Worm (Caenorhabditis elegans) whole organism, young adult: ENCODE data around the gene sri-57.
"Not testable (repeated sequence)": the region's sequence is repeated elsewhere in the genome, so short reads cannot be mapped to it uniquely, and the experiment has no call there.

Experiments used
- B0019.2 ChIP-seq: fragments of 200-800 bp; sonication (Bioruptor generic); conservative IDR thresholded peaks from 2 replicates; pipeline ENCODE4 v1.3.6; 2022; ENCODE audit warnings: missing genetic modification reagents, missing genetic modification characterization, missing compliant biosample characterization
- B0035.1 ChIP-seq: sonication (generic microtip); optimal IDR thresholded peaks from 2 replicates; lab custom pipeline; 2016; ENCODE audit warnings: missing genetic modification characterization, mild to moderate bottlenecking, missing compliant biosample characterization, missing genotype, missing genetic modification reagents
- C17E4.6 ChIP-seq: fragments of 200-800 bp; sonication (Bioruptor generic); IDR thresholded peaks from 2 replicates; pipeline ENCODE4 v1.3.6; 2022; ENCODE audit warnings: missing genetic modification reagents, missing genetic modification characterization, missing compliant biosample characterization
- F10E7.11 ChIP-seq: sonication (generic microtip); optimal IDR thresholded peaks from 2 replicates; lab custom pipeline; 2017; ENCODE audit warnings: mild to moderate bottlenecking, missing genetic modification characterization, moderate library complexity, missing compliant biosample characterization
- F39B2.1 ChIP-seq: fragments of 200-800 bp; sonication (Bioruptor generic); IDR thresholded peaks from 2 replicates; pipeline ENCODE4 v1.3.6; 2022; ENCODE audit warnings: missing genetic modification reagents, missing genetic modification characterization, missing compliant biosample characterization
- F57A8.1 ChIP-seq: fragments of 200-800 bp; sonication (Bioruptor generic); optimal IDR thresholded peaks from 2 replicates; lab custom pipeline; 2018; ENCODE audit warnings: mild to moderate bottlenecking, missing genetic modification characterization, moderate library complexity, missing compliant biosample characterization
- K11D2.4 ChIP-seq: fragments of 200-800 bp; sonication (Bioruptor generic); IDR thresholded peaks from 2 replicates; pipeline ENCODE4 v1.3.6; 2022; ENCODE audit warnings: missing genetic modification reagents, missing genetic modification characterization, missing compliant biosample characterization
- T07F8.4 ChIP-seq: sonication (generic microtip); optimal IDR thresholded peaks from 2 replicates; lab custom pipeline; 2016; ENCODE audit warnings: mild to moderate bottlenecking, missing genetic modification characterization, moderate library complexity, missing compliant biosample characterization
- T26A5.8 ChIP-seq: sonication (generic microtip); optimal IDR thresholded peaks from 2 replicates; lab custom pipeline; 2016; ENCODE audit warnings: missing genetic modification characterization, missing compliant biosample characterization
- Y53G8AR.9 ChIP-seq: fragments of 200-800 bp; sonication (Bioruptor generic); conservative IDR thresholded peaks from 2 replicates; pipeline ENCODE4 v1.3.6; 2022; ENCODE audit warnings: missing genetic modification reagents, missing genetic modification characterization, missing compliant biosample characterization
- Y67H2A.10 ChIP-seq: fragments of 200-800 bp; sonication (Bioruptor generic); conservative IDR thresholded peaks from 2 replicates; pipeline ENCODE4 v1.3.6; 2022; ENCODE audit warnings: missing genetic modification reagents, missing genetic modification characterization, missing compliant biosample characterization
- ZK185.1 ChIP-seq: sonication (generic microtip); optimal IDR thresholded peaks from 2 replicates; lab custom pipeline; 2016; ENCODE audit warnings: mild to moderate bottlenecking, missing genetic modification characterization, missing compliant biosample characterization; ENCODE audit not compliant: poor library complexity, severe bottlenecking
- aptf-3 ChIP-seq: fragments of 200-800 bp; sonication (Bioruptor generic); IDR thresholded peaks from 2 replicates; pipeline ENCODE4 v1.3.6; 2022; ENCODE audit warnings: missing genetic modification characterization, missing compliant biosample characterization
- atf-7 ChIP-seq: sonication (generic microtip); optimal IDR thresholded peaks from 2 replicates; lab custom pipeline; 2017; ENCODE audit warnings: mild to moderate bottlenecking, missing genetic modification characterization, missing compliant biosample characterization
- attf-5 ChIP-seq: fragments of 200-800 bp; sonication (Bioruptor generic); optimal IDR thresholded peaks from 2 replicates; lab custom pipeline; 2018; ENCODE audit warnings: mild to moderate bottlenecking, missing genetic modification characterization, missing compliant biosample characterization
- attf-6 ChIP-seq: fragments of 200-800 bp; sonication (Bioruptor generic); IDR thresholded peaks from 2 replicates; pipeline ENCODE4 v1.3.6; 2022; ENCODE audit warnings: missing genetic modification reagents, missing genetic modification characterization, missing compliant biosample characterization
- ceh-100 ChIP-seq: fragments of 200-800 bp; sonication (Bioruptor generic); IDR thresholded peaks from 2 replicates; pipeline ENCODE4 v1.3.6; 2022; ENCODE audit warnings: missing genetic modification reagents, missing genetic modification characterization, missing compliant biosample characterization
- chd-7 ChIP-seq: sonication (generic microtip); optimal IDR thresholded peaks from 2 replicates; lab custom pipeline; 2016; ENCODE audit warnings: mild to moderate bottlenecking, missing genetic modification characterization, moderate library complexity, missing compliant biosample characterization
- die-1 ChIP-seq: sonication (generic microtip); optimal IDR thresholded peaks from 2 replicates; lab custom pipeline; 2016; ENCODE audit warnings: missing genotype, mild to moderate bottlenecking, missing genetic modification characterization, missing compliant biosample characterization
- dpff-1 ChIP-seq: sonication (generic microtip); optimal IDR thresholded peaks from 2 replicates; lab custom pipeline; 2017; ENCODE audit warnings: mild to moderate bottlenecking, missing genetic modification characterization, missing compliant biosample characterization
- egrh-3 ChIP-seq: fragments of 200-800 bp; sonication (Bioruptor generic); IDR thresholded peaks from 2 replicates; pipeline ENCODE4 v1.3.6; 2022; ENCODE audit warnings: missing genetic modification reagents, missing genetic modification characterization, missing compliant biosample characterization
- ekl-4 ChIP-seq: fragments of 200-800 bp; sonication (Bioruptor generic); IDR thresholded peaks from 2 replicates; pipeline ENCODE4 v1.3.6; 2022; ENCODE audit warnings: missing genetic modification reagents, missing genetic modification characterization, missing compliant biosample characterization
- ets-4 ChIP-seq: fragments of 200-800 bp; sonication (Bioruptor generic); optimal IDR thresholded peaks from 2 replicates; lab custom pipeline; 2018; ENCODE audit warnings: mild to moderate bottlenecking, missing genetic modification characterization, missing compliant biosample characterization
- gei-17 ChIP-seq: fragments of 200-800 bp; sonication (Bioruptor generic); optimal IDR thresholded peaks from 2 replicates; lab custom pipeline; 2018; ENCODE audit warnings: mild to moderate bottlenecking, missing genetic modification characterization, missing compliant biosample characterization
- him-1 ChIP-seq: sonication (generic microtip); optimal IDR thresholded peaks from 2 replicates; lab custom pipeline; 2016; ENCODE audit warnings: missing genotype, missing genetic modification reagents, missing genetic modification characterization, missing compliant biosample characterization
- hlh-12 ChIP-seq: sonication (generic microtip); optimal IDR thresholded peaks from 2 replicates; lab custom pipeline; 2016; ENCODE audit warnings: missing genetic modification characterization, missing compliant biosample characterization
- hlh-26 ChIP-seq: fragments of 200-800 bp; sonication (Bioruptor generic); conservative IDR thresholded peaks from 2 replicates; pipeline ENCODE4 v1.3.6; 2022; ENCODE audit warnings: missing genetic modification reagents, missing genetic modification characterization, missing compliant biosample characterization
- lag-1 ChIP-seq: fragments of 200-800 bp; sonication (Bioruptor generic); IDR thresholded peaks from 2 replicates; pipeline ENCODE4 v1.3.6; 2022; ENCODE audit warnings: missing genetic modification reagents, missing genetic modification characterization, missing compliant biosample characterization
- let-607 ChIP-seq, 2 experiments: fragments of 200-800 bp in 1 of 2; sonication (Bioruptor generic) in 1 of 2; sonication (generic microtip) in 1 of 2; optimal IDR thresholded peaks; 2 replicates each; lab custom pipeline; 2016 to 2018; ENCODE audit warnings: mild to moderate bottlenecking in 2 of 2, missing compliant biosample characterization in 2 of 2, missing genetic modification characterization in 2 of 2, moderate library complexity in 2 of 2, missing genotype in 1 of 2
- lsy-27 ChIP-seq: sonication (generic microtip); optimal IDR thresholded peaks from 2 replicates; lab custom pipeline; 2017; ENCODE audit warnings: missing genetic modification characterization, mild to moderate bottlenecking, missing compliant biosample characterization, antibody characterized with exemption, missing genotype, borderline replicate concordance; ENCODE audit not compliant: insufficient read depth
- madf-6 ChIP-seq: fragments of 200-800 bp; sonication (Bioruptor generic); IDR thresholded peaks from 2 replicates; pipeline ENCODE4 v1.3.6; 2022; ENCODE audit warnings: missing genetic modification reagents, missing genetic modification characterization, missing compliant biosample characterization
- mcd-1 ChIP-seq: fragments of 200-800 bp; sonication (Bioruptor generic); IDR thresholded peaks from 2 replicates; pipeline ENCODE4 v1.3.6; 2022; ENCODE audit warnings: missing genetic modification reagents, missing genetic modification characterization, missing compliant biosample characterization
- mel-28 ChIP-seq: sonication (generic microtip); optimal IDR thresholded peaks from 2 replicates; lab custom pipeline; 2016; ENCODE audit warnings: borderline replicate concordance, mild to moderate bottlenecking, missing genetic modification characterization, missing compliant biosample characterization
- nfya-2 ChIP-seq: fragments of 200-800 bp; sonication (Bioruptor generic); IDR thresholded peaks from 2 replicates; pipeline ENCODE4 v1.3.6; 2022; ENCODE audit warnings: missing genetic modification reagents, missing genetic modification characterization, missing compliant biosample characterization
- nfyb-1 ChIP-seq: fragments of 200-800 bp; sonication (Bioruptor generic); IDR thresholded peaks from 2 replicates; pipeline ENCODE4 v1.3.6; 2022; ENCODE audit warnings: missing genetic modification reagents, missing genetic modification characterization, missing compliant biosample characterization
- rcor-1 ChIP-seq: fragments of 200-800 bp; sonication (Bioruptor generic); IDR thresholded peaks from 2 replicates; pipeline ENCODE4 v1.3.6; 2022; ENCODE audit warnings: missing genetic modification reagents, missing genetic modification characterization, missing compliant biosample characterization
- tlf-1 ChIP-seq: fragments of 200-800 bp; sonication (Bioruptor generic); optimal IDR thresholded peaks from 2 replicates; lab custom pipeline; 2018; ENCODE audit warnings: mild to moderate bottlenecking, missing genetic modification characterization, missing compliant biosample characterization
- zim-3 ChIP-seq: sonication (generic microtip); optimal IDR thresholded peaks from 2 replicates; lab custom pipeline; 2017; ENCODE audit warnings: mild to moderate bottlenecking, missing genetic modification characterization, moderate library complexity, missing compliant biosample characterization
- ztf-25 ChIP-seq: fragments of 200-800 bp; sonication (Bioruptor generic); IDR thresholded peaks from 2 replicates; pipeline ENCODE4 v1.3.6; 2022; ENCODE audit warnings: missing genetic modification reagents, missing genetic modification characterization, missing compliant biosample characterization
- ztf-28 ChIP-seq: fragments of 200-800 bp; sonication (Bioruptor generic); IDR thresholded peaks from 2 replicates; pipeline ENCODE4 v1.3.6; 2022; ENCODE audit warnings: missing genetic modification reagents, missing genetic modification characterization, missing compliant biosample characterization
- ztf-3 ChIP-seq: fragments of 200-800 bp; sonication (Bioruptor generic); optimal IDR thresholded peaks from 2 replicates; lab custom pipeline; 2018; ENCODE audit warnings: mild to moderate bottlenecking, missing genetic modification characterization, missing compliant biosample characterization

Gene sri-57

DNA sequence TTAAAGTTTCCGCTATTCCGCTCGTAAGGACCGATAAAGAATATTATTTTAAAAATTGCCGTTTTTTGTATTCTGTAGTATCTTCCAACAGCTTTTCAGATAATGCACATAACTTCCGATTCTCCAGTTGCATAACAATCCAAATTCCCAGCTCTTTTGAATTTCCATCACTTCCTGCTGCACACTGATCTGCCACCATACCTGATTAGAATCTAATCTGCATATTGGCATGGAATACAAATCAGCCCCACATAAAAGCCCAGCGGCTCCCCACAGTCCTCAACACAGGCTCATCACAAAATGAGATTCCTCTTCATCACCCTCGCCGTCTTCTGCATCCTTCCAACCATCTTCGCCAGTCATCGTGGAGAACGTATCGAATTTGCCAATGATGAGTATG lies 16.4 kb upstream of the sri-57 start, which contains the start of gene nspf-2:
TSS of gene nspf-2 (plus strand) at position 301 of the 400 bp plus-strand sequence.
- not testable (repeated sequence) for TF ChIP-seq tlf-1 (GFP tag; lab: Kevin White, UChicago); F39B2.1 (GFP tag; lab: Robert Waterston, UW); ceh-100 (GFP tag; lab: Robert Waterston, UW)

ce11 chrII:2686985-2687675 lies 14.9 kb upstream of the sri-57 start, which contains the start of the genes sup-9 and nspf-1:
sup-9 (minus strand) TSS chrII:2687027.
nspf-1 (plus strand) TSS chrII:2687625.
- TF ChIP-seq die-1 = no peak
- no peak for TF ChIP-seq B0035.1
- TF ChIP-seq nfyb-1 (GFP tag; lab: Robert Waterston, UW) = no peak
- TF ChIP-seq ekl-4 (GFP tag; lab: Robert Waterston, UW) = no peak
- TF ChIP-seq ztf-3 (GFP tag; lab: Kevin White, UChicago) = no peak
- no peak for TF ChIP-seq T26A5.8 (tag; lab: Kevin White, UChicago)
- TF ChIP-seq Y53G8AR.9 (GFP tag; lab: Robert Waterston, UW) = no peak
- no peak for TF ChIP-seq F10E7.11
- TF ChIP-seq mel-28 (tag; lab: Kevin White, UChicago) = no peak
- TF ChIP-seq aptf-3 (GFP tag; lab: Robert Waterston, UW) = no peak
- TF ChIP-seq ztf-25 (GFP tag; lab: Robert Waterston, UW) = no peak
- TF ChIP-seq C17E4.6 = no peak
- TF ChIP-seq chd-7 (tag; lab: Kevin White, UChicago) = no peak
- TF ChIP-seq attf-5 = no peak
- TF ChIP-seq madf-6 = no peak
- TF ChIP-seq B0019.2 (GFP tag; lab: Robert Waterston, UW) = no peak
- no peak for TF ChIP-seq T07F8.4 (tag; lab: Kevin White, UChicago)
- no peak for TF ChIP-seq atf-7 (tag; lab: Kevin White, UChicago)
- TF ChIP-seq gei-17 = no peak
- TF ChIP-seq ets-4 (GFP tag; lab: Kevin White, UChicago) = no peak

ce11 chrII:2684783-2685182 lies 12.6 kb upstream of the sri-57 start:
- no peak for TF ChIP-seq zim-3 (tag; lab: Kevin White, UChicago)
- TF ChIP-seq attf-6 (GFP tag; lab: Robert Waterston, UW) = no peak
- TF ChIP-seq hlh-26 (GFP tag; lab: Robert Waterston, UW) = no peak
- TF ChIP-seq him-1 (tag; lab: Kevin White, UChicago) = no peak
- no peak for TF ChIP-seq nfya-2 (GFP tag; lab: Robert Waterston, UW)
- TF ChIP-seq let-607 (tag; optimal IDR thresholded peaks at IDR 0.05; lab: Kevin White, UChicago) = no peak
- TF ChIP-seq T26A5.8 (tag; lab: Kevin White, UChicago) = no peak
- TF ChIP-seq rcor-1 = no peak
- TF ChIP-seq C17E4.6 = no peak
- TF ChIP-seq madf-6 = no peak
- TF ChIP-seq mcd-1 = no peak
- no peak for TF ChIP-seq F57A8.1 (GFP tag; lab: Kevin White, UChicago)
- TF ChIP-seq attf-5 = no peak
- no peak for TF ChIP-seq gei-17

ce11 chrII:2684208-2684607 lies 12.0 kb upstream of the sri-57 start, which contains the start of gene ceh-87:
ceh-87 (minus strand) TSS chrII:2684308.
- TF ChIP-seq Y67H2A.10 (GFP tag; lab: Robert Waterston, UW) = no peak
- no peak for TF ChIP-seq ztf-28 (GFP tag; lab: Robert Waterston, UW)
- TF ChIP-seq chd-7 (tag; lab: Kevin White, UChicago) = no peak
- TF ChIP-seq rcor-1 = no peak
- TF ChIP-seq lsy-27 (tag; lab: Kevin White, UChicago) = no peak
- TF ChIP-seq ZK185.1 (tag; lab: Kevin White, UChicago) = no peak
- no peak for TF ChIP-seq madf-6
- no peak for TF ChIP-seq let-607 (tag; optimal IDR thresholded peaks at IDR 0.05; lab: Kevin White, UChicago)
- no peak for TF ChIP-seq lag-1 (GFP tag; lab: Robert Waterston, UW)
- no peak for TF ChIP-seq egrh-3 (GFP tag; lab: Robert Waterston, UW)
- TF ChIP-seq nfyb-1 (GFP tag; lab: Robert Waterston, UW) = no peak
- no peak for TF ChIP-seq K11D2.4
- TF ChIP-seq hlh-12 = no peak
- TF ChIP-seq dpff-1 (tag; lab: Kevin White, UChicago) = no peak
